Fruit fly (Drosophila melanogaster) whole organism, prepupa: ENCODE results near the gene CG14275.

Experiments
- Blimp-1 ChIP-seq: fragments of 200-800 bp; sonication (Bioruptor generic); optimal IDR thresholded peaks from 3 replicates; lab custom pipeline; 2017; ENCODE audit warnings: missing biosample characterization, missing genetic modification characterization, mild to moderate bottlenecking, moderate library complexity, missing genetic modification reagents
- CG10669 ChIP-seq: fragments of 200-800 bp; sonication (Bioruptor generic); optimal IDR thresholded peaks from 3 replicates; lab custom pipeline; 2018; ENCODE audit warnings: missing biosample characterization, mild to moderate bottlenecking, missing genetic modification characterization, moderate library complexity
- CG11294 ChIP-seq: fragments of 200-800 bp; sonication (Bioruptor generic); IDR thresholded peaks from 2 replicates; pipeline ENCODE4 v1.3.6; 2022; ENCODE audit warnings: missing biosample characterization, missing genetic modification characterization
- CG11762 ChIP-seq: fragments of 200-800 bp; sonication (Bioruptor generic); optimal IDR thresholded peaks from 3 replicates; lab custom pipeline; 2016; ENCODE audit warnings: missing biosample characterization, missing genetic modification characterization; ENCODE audit not compliant: insufficient read depth
- CG11902 ChIP-seq: fragments of 200-800 bp; sonication (Bioruptor generic); optimal IDR thresholded peaks from 3 replicates; lab custom pipeline; 2016; ENCODE audit warnings: missing biosample characterization, missing genetic modification characterization
- CG1621 ChIP-seq: fragments of 200-800 bp; sonication (Bioruptor generic); optimal IDR thresholded peaks from 3 replicates; lab custom pipeline; 2018; ENCODE audit warnings: missing biosample characterization, mild to moderate bottlenecking, missing genetic modification characterization
- CG16779 ChIP-seq: fragments of 200-800 bp; sonication (Bioruptor generic); optimal IDR thresholded peaks from 3 replicates; lab custom pipeline; 2017; ENCODE audit warnings: missing biosample characterization, mild to moderate bottlenecking, missing genetic modification characterization
- CG3032 ChIP-seq: fragments of 200-800 bp; optimal IDR thresholded peaks from 2 replicates; lab custom pipeline; 2019; ENCODE audit warnings: missing biosample characterization, mild to moderate bottlenecking, missing genetic modification characterization, moderate library complexity
- CG32006 ChIP-seq: fragments of 200-800 bp; sonication (Bioruptor generic); optimal IDR thresholded peaks from 3 replicates; lab custom pipeline; 2017; ENCODE audit warnings: missing biosample characterization, mild to moderate bottlenecking, missing genetic modification characterization
- CG3919 ChIP-seq: fragments of 200-800 bp; sonication (Bioruptor generic); optimal IDR thresholded peaks from 3 replicates; lab custom pipeline; 2016; ENCODE audit warnings: missing biosample characterization, missing genetic modification characterization
- CG4318 ChIP-seq: fragments of 200-800 bp; sonication (Bioruptor generic); optimal IDR thresholded peaks from 3 replicates; lab custom pipeline; 2017; ENCODE audit warnings: missing biosample characterization, mild to moderate bottlenecking, missing genetic modification characterization
- CG6792 ChIP-seq: fragments of 200-800 bp; sonication (Bioruptor generic); optimal IDR thresholded peaks from 3 replicates; lab custom pipeline; 2016; ENCODE audit warnings: missing biosample characterization, missing genetic modification characterization
- CG6808 ChIP-seq: fragments of 200-800 bp; sonication (Bioruptor generic); optimal IDR thresholded peaks from 3 replicates; lab custom pipeline; 2017; ENCODE audit warnings: missing biosample characterization, missing genetic modification characterization, mild to moderate bottlenecking, moderate library complexity, missing genetic modification reagents
- CG8319 ChIP-seq: fragments of 200-800 bp; sonication (Bioruptor generic); optimal IDR thresholded peaks from 3 replicates; lab custom pipeline; 2016; ENCODE audit warnings: missing biosample characterization, missing genetic modification characterization
- CG8632 ChIP-seq: fragments of 200-800 bp; sonication (Bioruptor generic); optimal IDR thresholded peaks from 3 replicates; lab custom pipeline; 2016; ENCODE audit warnings: missing biosample characterization, missing genetic modification characterization
- Eip75B ChIP-seq: fragments of 200-800 bp; sonication (Bioruptor generic); optimal IDR thresholded peaks from 3 replicates; lab custom pipeline; 2016; ENCODE audit warnings: missing biosample characterization, missing genetic modification characterization
- Eip78C ChIP-seq: fragments of 200-800 bp; sonication (Bioruptor generic); peaks from one replicate; lab custom pipeline; 2016; ENCODE audit warnings: missing biosample characterization, missing genetic modification characterization
- Eip93F ChIP-seq: fragments of 200-800 bp; sonication (Bioruptor generic); optimal IDR thresholded peaks from 2 replicates; lab custom pipeline; 2016; ENCODE audit warnings: missing biosample characterization, mild to moderate bottlenecking, missing genetic modification characterization
- Ets96B ChIP-seq: fragments of 200-800 bp; optimal IDR thresholded peaks from 2 replicates; lab custom pipeline; 2019; ENCODE audit warnings: missing biosample characterization, mild to moderate bottlenecking, missing genetic modification characterization, moderate library complexity
- Gug ChIP-seq: fragments of 200-800 bp; sonication (Bioruptor generic); IDR thresholded peaks from 2 replicates; pipeline ENCODE4 v1.3.6; 2022; ENCODE audit warnings: missing biosample characterization, missing genetic modification characterization
- Hr38 ChIP-seq: sonication (Bioruptor generic); optimal IDR thresholded peaks from 2 replicates; lab custom pipeline; 2016; ENCODE audit warnings: missing biosample characterization, missing genetic modification characterization
- Hr39 ChIP-seq: fragments of 200-800 bp; sonication (Bioruptor generic); optimal IDR thresholded peaks from 2 replicates; lab custom pipeline; 2016; ENCODE audit warnings: missing biosample characterization, missing genetic modification characterization
- Hr4 ChIP-seq: fragments of 200-800 bp; sonication (Bioruptor generic); optimal IDR thresholded peaks from 3 replicates; lab custom pipeline; 2016; ENCODE audit warnings: missing biosample characterization, missing genetic modification characterization
- Lpt ChIP-seq: fragments of 200-800 bp; sonication (Bioruptor generic); optimal IDR thresholded peaks from 3 replicates; lab custom pipeline; 2016; ENCODE audit warnings: missing biosample characterization, missing genetic modification characterization
- OdsH ChIP-seq: fragments of 200-800 bp; sonication (Bioruptor generic); optimal IDR thresholded peaks from 3 replicates; lab custom pipeline; 2016; ENCODE audit warnings: missing biosample characterization, missing genetic modification characterization
- Sox102F ChIP-seq: fragments of 200-800 bp; sonication (Bioruptor generic); optimal IDR thresholded peaks from 2 replicates; lab custom pipeline; 2016; ENCODE audit warnings: missing biosample characterization, mild to moderate bottlenecking, missing genetic modification characterization
- achi ChIP-seq: fragments of 200-800 bp; sonication (Bioruptor generic); optimal IDR thresholded peaks from 3 replicates; lab custom pipeline; 2016; ENCODE audit warnings: missing biosample characterization, missing genetic modification characterization
- acj6 ChIP-seq: fragments of 200-800 bp; sonication (Bioruptor generic); optimal IDR thresholded peaks from 3 replicates; lab custom pipeline; 2016; ENCODE audit warnings: missing biosample characterization, missing genetic modification characterization
- cyc ChIP-seq: fragments of 200-800 bp; sonication (Bioruptor generic); optimal IDR thresholded peaks from 3 replicates; lab custom pipeline; 2016; ENCODE audit warnings: missing biosample characterization, missing genetic modification characterization
- dac ChIP-seq: fragments of 200-800 bp; sonication (Bioruptor generic); optimal IDR thresholded peaks from 2 replicates; lab custom pipeline; 2017; ENCODE audit warnings: missing biosample characterization, mild to moderate bottlenecking, missing genetic modification characterization
- dsx ChIP-seq: fragments of 200-800 bp; optimal IDR thresholded peaks from 3 replicates; lab custom pipeline; 2019; ENCODE audit warnings: missing biosample characterization, mild to moderate bottlenecking, missing genetic modification characterization, moderate library complexity; ENCODE audit not compliant: poor library complexity, severe bottlenecking
- esn ChIP-seq: fragments of 200-800 bp; sonication (Bioruptor generic); optimal IDR thresholded peaks from 2 replicates; lab custom pipeline; 2016; ENCODE audit warnings: missing biosample characterization, mild to moderate bottlenecking, missing genetic modification characterization, moderate library complexity
- fd59A ChIP-seq: fragments of 200-800 bp; sonication (Bioruptor generic); optimal IDR thresholded peaks from 2 replicates; lab custom pipeline; 2017; ENCODE audit warnings: missing biosample characterization, mild to moderate bottlenecking, missing genetic modification characterization, missing genetic modification reagents
- fd85E ChIP-seq: fragments of 200-800 bp; sonication (Bioruptor generic); optimal IDR thresholded peaks from 3 replicates; lab custom pipeline; 2016; ENCODE audit warnings: missing biosample characterization, missing genetic modification characterization
- fkh ChIP-seq: fragments of 200-800 bp; sonication (Bioruptor generic); optimal IDR thresholded peaks from 3 replicates; lab custom pipeline; 2017; ENCODE audit warnings: missing biosample characterization, mild to moderate bottlenecking, missing genetic modification characterization, moderate library complexity
- net ChIP-seq: fragments of 200-800 bp; sonication (Bioruptor generic); optimal IDR thresholded peaks from 3 replicates; lab custom pipeline; 2016; ENCODE audit warnings: missing biosample characterization, missing genetic modification characterization
- salr ChIP-seq, 2 experiments: fragments of 200-800 bp; sonication (Bioruptor generic); optimal IDR thresholded peaks; 3 replicates each; lab custom pipeline; 2016 to 2018; ENCODE audit warnings: missing biosample characterization in 2 of 2, missing genetic modification characterization in 2 of 2, mild to moderate bottlenecking in 1 of 2
- ss ChIP-seq, 2 experiments: fragments of 200-800 bp; sonication (Bioruptor generic); optimal IDR thresholded peaks; 2 replicates in 1 of 2; 3 replicates in 1 of 2; lab custom pipeline; 2017 to 2018; ENCODE audit warnings: mild to moderate bottlenecking in 2 of 2, missing biosample characterization in 2 of 2, missing genetic modification characterization in 2 of 2, moderate library complexity in 1 of 2
- svp ChIP-seq: fragments of 200-800 bp; sonication (Bioruptor generic); peaks from one replicate; lab custom pipeline; 2016; ENCODE audit warnings: missing biosample characterization, missing genetic modification characterization
- topi ChIP-seq: fragments of 200-800 bp; sonication (Bioruptor generic); optimal IDR thresholded peaks from 3 replicates; lab custom pipeline; 2016; ENCODE audit warnings: missing biosample characterization, missing genetic modification characterization
- vri ChIP-seq: fragments of 200-800 bp; sonication (Bioruptor generic); optimal IDR thresholded peaks from 3 replicates; lab custom pipeline; 2016; ENCODE audit warnings: missing biosample characterization, mild to moderate bottlenecking, missing genetic modification characterization

Gene CG14275

dm6 chr2L:8293449-8293848 lies 33.8 kb upstream of the CG14275 start (continued):
- TF ChIP-seq acj6 (GFP tag; lab: Kevin White, UChicago) = peak; percentile 46
- TF ChIP-seq fd85E (GFP tag; lab: Kevin White, UChicago) = no peak
- TF ChIP-seq Sox102F = peak; percentile 18
- peak; percentile 53 for TF ChIP-seq svp (GFP tag; lab: Kevin White, UChicago)
- no peak for TF ChIP-seq ss (GFP tag; optimal IDR thresholded peaks at IDR 0.05; lab: Kevin White, UChicago)
- TF ChIP-seq esn (GFP tag; lab: Kevin White, UChicago) = no peak
- TF ChIP-seq Hr4 (GFP tag; lab: Kevin White, UChicago) = peak; percentile 3
- no peak for TF ChIP-seq fkh (GFP tag; lab: Kevin White, UChicago)
- TF ChIP-seq dsx (GFP tag; lab: Kevin White, UChicago) = no peak

dm6 chr2L:8294043-8294442 lies 33.2 kb upstream of the CG14275 start:
- TF ChIP-seq Gug (GFP tag; lab: Robert Waterston, UW) (no peak), Eip93F (GFP tag; lab: Kevin White, UChicago) (no peak), Lpt (no peak)

- TF ChIP-seq CG8632 (GFP tag; lab: Kevin White, UChicago) (no peak), Eip78C (GFP tag; lab: Kevin White, UChicago) (peak; percentile 23), CG8319 (GFP tag; lab: Kevin White, UChicago) (no peak)
- TF ChIP-seq, all 60 proteins: peak for 1
Observed at dm6 chr2L:8296395-8296794, 30.9 kb upstream of the CG14275 start.

- TF ChIP-seq Eip78C (GFP tag; lab: Kevin White, UChicago) = no peak
Observed at dm6 chr2L:8297070-8297469, 30.2 kb upstream of the CG14275 start.

dm6 chr2L:8299194-8299811 lies 28.0 kb upstream of the CG14275 start:
- TF ChIP-seq dac (GFP tag; lab: Kevin White, UChicago) (no peak), fd85E (GFP tag; lab: Kevin White, UChicago) (peak; percentile 3), Eip75B (GFP tag; lab: Kevin White, UChicago) (peak; percentile 89), OdsH (GFP tag; lab: Kevin White, UChicago) (peak; percentile 80), CG6792 (GFP tag; lab: Kevin White, UChicago) (peak; percentile 82), fkh (GFP tag; lab: Kevin White, UChicago) (peak; percentile 18), CG11294 (GFP tag; lab: Robert Waterston, UW) (0 out of 2 replicates have a peak, but pooled peaks have one; percentile 35), CG3919 (GFP tag; lab: Kevin White, UChicago) (peak; percentile 91), cyc (peak; percentile 91), achi (GFP tag; lab: Kevin White, UChicago) (peak; percentile 87), vri (GFP tag; lab: Kevin White, UChicago) (peak; percentile 79), CG11902 (peak; percentile 91), Sox102F (peak; percentile 89), CG11762 (peak; percentile 70), CG3032 (tag; lab: Kevin White, UChicago) (peak; percentile 94), salr (GFP tag; optimal IDR thresholded peaks at IDR 0.05; lab: Kevin White, UChicago) (peak; percentile 60 to 70), Ets96B (tag; lab: Kevin White, UChicago) (peak; percentile 82), CG6808 (GFP tag; lab: Kevin White, UChicago) (peak; percentile 95), Hr39 (peak; percentile 91), CG4318 (no peak), topi (GFP tag; lab: Kevin White, UChicago) (peak; percentile 94), Hr38 (no peak), fd59A (peak; percentile 91), CG10669 (GFP tag; lab: Kevin White, UChicago) (peak; percentile 87), ss (GFP tag; optimal IDR thresholded peaks at IDR 0.05; lab: Kevin White, UChicago) (peak; percentile 93 to 95), CG16779 (no peak), Blimp-1 (GFP tag; lab: Kevin White, UChicago) (peak; percentile 76), dsx (GFP tag; lab: Kevin White, UChicago) (peak; percentile 91), Eip93F (GFP tag; lab: Kevin White, UChicago) (peak; percentile 37), net (GFP tag; lab: Kevin White, UChicago) (peak; percentile 82), CG1621 (tag; lab: Kevin White, UChicago) (peak; percentile 74), Gug (GFP tag; lab: Robert Waterston, UW) (peak; percentile 54; the same call in 1 of the 2 replicates), CG32006 (GFP tag; lab: Kevin White, UChicago) (no peak), CG8319 (GFP tag; lab: Kevin White, UChicago) (peak; percentile 54)
